Worm (Caenorhabditis elegans): Measurements from ENCODE around the gene nhr-264.

nhr-264 gene

DNA sequence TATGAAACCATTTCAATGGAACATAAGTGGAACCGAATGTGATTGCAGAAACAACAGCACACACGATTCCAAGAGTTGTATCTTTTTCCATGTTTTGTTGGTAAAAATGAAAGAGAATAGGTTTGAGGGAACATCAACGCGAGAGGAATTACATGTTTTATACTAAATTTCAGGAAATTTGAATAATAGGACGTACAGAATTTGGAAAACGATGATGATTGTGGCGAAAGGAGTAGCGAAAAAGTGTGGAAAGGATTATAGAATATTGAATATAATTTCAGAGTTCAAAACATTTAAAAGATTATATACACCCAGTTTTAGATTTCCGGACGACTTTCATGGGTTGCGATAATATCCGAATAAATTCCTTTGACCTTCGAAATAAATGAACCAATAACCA is 15.2 kb upstream of the nhr-264 start, which contains the start of gene F49C12.6:
TSS of gene F49C12.6 (minus strand) at position 101 of the 400 bp plus-strand sequence.
- no peak for TF ChIP-seq madf-2 (tag; optimal IDR thresholded peaks at IDR 0.05)
- TF ChIP-seq elt-4 (tag; optimal IDR thresholded peaks at IDR 0.05) = no peak

DNA sequence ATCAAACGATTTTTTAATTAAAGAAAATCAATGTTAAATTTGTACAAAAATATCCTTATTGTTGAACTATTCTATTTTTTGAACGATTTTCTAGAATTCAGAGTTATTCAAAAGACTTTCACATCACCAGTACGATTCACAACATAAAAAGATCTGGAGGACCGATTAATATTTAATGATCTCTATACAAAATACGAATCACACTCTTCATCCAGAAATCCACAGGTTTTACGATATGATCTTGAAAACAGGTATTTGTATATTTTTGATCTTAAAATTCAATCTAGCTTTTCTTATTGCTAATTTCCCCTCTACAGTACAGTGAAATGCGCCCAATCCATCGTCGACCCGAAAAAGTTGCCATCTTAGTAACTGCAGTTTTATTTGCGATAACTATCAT is 10.9 kb upstream of the nhr-264 start, which contains the start of gene F49C12.5:
TSS of gene F49C12.5 (plus strand) at position 301 of the 400 bp plus-strand sequence.
- no peak for TF ChIP-seq odd-2 (tag; optimal IDR thresholded peaks at IDR 0.05)
- no peak for TF ChIP-seq ceh-9 (tag; optimal IDR thresholded peaks at IDR 0.05)
- no peak for TF ChIP-seq ceh-18 (tag; optimal IDR thresholded peaks at IDR 0.05)
- TF ChIP-seq lim-6 (tag; optimal IDR thresholded peaks at IDR 0.05) = no peak
- TF ChIP-seq pax-1 (tag; optimal IDR thresholded peaks at IDR 0.05) = no peak
- no peak for TF ChIP-seq ahr-1 (tag; optimal IDR thresholded peaks at IDR 0.05)
- no peak for TF ChIP-seq sdc-2 (tag; optimal IDR thresholded peaks at IDR 0.05)
- TF ChIP-seq ets-4 (tag; optimal IDR thresholded peaks at IDR 0.05) = no peak
- no peak for TF ChIP-seq unc-42 (tag; optimal IDR thresholded peaks at IDR 0.05)
- no peak for TF ChIP-seq dve-1 (tag; optimal IDR thresholded peaks at IDR 0.05)
- no peak for TF ChIP-seq pha-2 (tag; optimal IDR thresholded peaks at IDR 0.05)
- no peak for TF ChIP-seq gmeb-2 (tag; optimal IDR thresholded peaks at IDR 0.05)
- TF ChIP-seq T23F11.4 (GFP tag; optimal IDR thresholded peaks at IDR 0.05) = no peak
- TF ChIP-seq ceh-48 (tag; optimal IDR thresholded peaks at IDR 0.05) = no peak
- no peak for TF ChIP-seq dmd-4 (tag; optimal IDR thresholded peaks at IDR 0.05; ENCODE audit: borderline replicate concordance)
- TF ChIP-seq tbx-7 (tag; optimal IDR thresholded peaks at IDR 0.05) = no peak
- TF ChIP-seq fkh-10 (GFP tag; optimal IDR thresholded peaks at IDR 0.05) = no peak
- TF ChIP-seq ztf-16 (tag; optimal IDR thresholded peaks at IDR 0.05) = no peak
- TF ChIP-seq fkh-6 (tag; optimal IDR thresholded peaks at IDR 0.05) = no peak
- no peak for TF ChIP-seq unc-86 (tag; optimal IDR thresholded peaks at IDR 0.05)

DNA sequence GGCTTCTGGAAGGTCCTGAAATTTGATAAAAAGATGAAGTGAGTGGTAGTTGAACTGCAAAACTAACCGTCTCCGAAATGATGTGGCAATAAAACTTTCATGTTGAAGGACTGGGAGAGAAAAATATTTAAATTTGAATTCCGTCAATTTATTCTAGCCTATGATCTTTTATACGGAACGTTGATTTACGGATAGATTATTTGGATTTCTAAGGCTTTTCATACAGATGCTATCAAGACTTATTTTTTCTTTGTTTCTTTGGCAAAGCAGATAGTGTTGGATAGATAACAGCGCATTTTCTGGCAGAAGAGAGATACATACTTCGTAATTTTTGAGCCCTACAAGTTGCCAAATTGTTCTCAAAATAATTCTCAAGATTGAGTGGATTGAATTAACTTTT is 10.3 kb upstream of the nhr-264 start, which contains the start of gene F49C12.4:
TSS of gene F49C12.4 (minus strand) at position 101 of the 400 bp plus-strand sequence.
- TF ChIP-seq tbx-2 (tag; optimal IDR thresholded peaks at IDR 0.05) = no peak

- TF ChIP-seq nfya-1 (tag; optimal IDR thresholded peaks at IDR 0.05) (no peak), ceh-18 (tag; optimal IDR thresholded peaks at IDR 0.05) (no peak), unc-42 (tag; optimal IDR thresholded peaks at IDR 0.05) (no peak), eyg-1 (tag; optimal IDR thresholded peaks at IDR 0.05) (no peak), nhr-232 (tag; optimal IDR thresholded peaks at IDR 0.05) (no peak), elt-4 (tag; optimal IDR thresholded peaks at IDR 0.05) (no peak), npax-4 (tag; optimal IDR thresholded peaks at IDR 0.05) (no peak), ceh-19 (GFP tag; optimal IDR thresholded peaks at IDR 0.05) (no peak), ceh-22 (tag; optimal IDR thresholded peaks at IDR 0.05) (no peak), pqm-1 (tag; optimal IDR thresholded peaks at IDR 0.05) (no peak), C38D4.7 (GFP tag; optimal IDR thresholded peaks at IDR 0.05) (no peak), hlh-15 (tag; optimal IDR thresholded peaks at IDR 0.05) (no peak), F13H6.1 (tag; optimal IDR thresholded peaks at IDR 0.05) (no peak), fkh-6 (tag; optimal IDR thresholded peaks at IDR 0.05) (no peak), sox-4 (tag; optimal IDR thresholded peaks at IDR 0.05) (no peak), fkh-10 (GFP tag; optimal IDR thresholded peaks at IDR 0.05) (no peak), fax-1 (tag; optimal IDR thresholded peaks at IDR 0.05) (no peak), ceh-24 (tag; optimal IDR thresholded peaks at IDR 0.05) (no peak)
Observed at ce11 chrIV:9300127-9300526, 6.4 kb upstream of the nhr-264 start, which contains the start of gene F49C12.3. TSS of gene F49C12.3 (plus strand) at chrIV:9300427.

DNA sequence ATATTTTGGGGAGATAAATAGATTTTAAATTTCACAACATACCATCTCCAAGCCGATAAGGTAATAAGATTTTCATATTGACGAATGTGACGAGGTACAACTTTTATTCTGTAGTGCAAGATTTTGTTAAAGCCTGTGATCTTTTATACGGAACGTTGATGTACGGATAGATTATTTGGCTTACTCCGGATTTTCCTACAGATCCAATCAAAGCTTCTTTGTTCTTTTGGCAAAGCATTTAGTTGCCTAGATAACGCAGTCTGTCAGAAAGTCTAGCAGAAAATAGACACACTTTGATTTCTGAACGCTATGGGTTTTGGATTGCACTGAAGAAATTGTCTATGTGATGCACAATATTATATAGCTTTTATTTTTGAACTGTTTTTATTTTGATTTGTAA is 5.4 kb upstream of the nhr-264 start, which contains the start of gene F49C12.2:
TSS of gene F49C12.2 (minus strand) at position 101 of the 400 bp plus-strand sequence.
- TF ChIP-seq npax-4 (tag; optimal IDR thresholded peaks at IDR 0.05) = no peak
- no peak for TF ChIP-seq eyg-1 (tag; optimal IDR thresholded peaks at IDR 0.05)
- TF ChIP-seq T23F11.4 (GFP tag; optimal IDR thresholded peaks at IDR 0.05) = no peak
- no peak for TF ChIP-seq ttx-3 (tag; optimal IDR thresholded peaks at IDR 0.05)
- no peak for TF ChIP-seq fkh-6 (tag; optimal IDR thresholded peaks at IDR 0.05)
- no peak for TF ChIP-seq ceh-18 (tag; optimal IDR thresholded peaks at IDR 0.05)
- TF ChIP-seq nfya-1 (tag; optimal IDR thresholded peaks at IDR 0.05) = no peak
- no peak for TF ChIP-seq ceh-19 (GFP tag; optimal IDR thresholded peaks at IDR 0.05)
- TF ChIP-seq dmd-4 (tag; optimal IDR thresholded peaks at IDR 0.05; ENCODE audit: borderline replicate concordance) = no peak
- no peak for TF ChIP-seq unc-86 (tag; optimal IDR thresholded peaks at IDR 0.05)
- TF ChIP-seq elt-4 (tag; optimal IDR thresholded peaks at IDR 0.05) = no peak
- no peak for TF ChIP-seq ama-1 (optimal IDR thresholded peaks at IDR 0.05)
- no peak for TF ChIP-seq fax-1 (tag; optimal IDR thresholded peaks at IDR 0.05)
- no peak for TF ChIP-seq unc-55 (GFP tag; optimal IDR thresholded peaks at IDR 0.05)
